Fruit fly (Drosophila melanogaster) whole organism, embryonic: ENCODE results near the gene CG13675.

Source experiments
- ATbp ChIP-seq: fragments of 200-800 bp; sonication (Bioruptor generic); optimal IDR thresholded peaks from 2 replicates; lab custom pipeline; 2017; ENCODE audit warnings: missing biosample characterization, mild to moderate bottlenecking, missing genetic modification characterization, missing genetic modification reagents
- Atf6 ChIP-seq: fragments of 200-800 bp; sonication (Bioruptor generic); IDR thresholded peaks from 2 replicates; pipeline ENCODE4 v1.3.6; 2022; ENCODE audit warnings: missing biosample characterization, missing genetic modification characterization
- Blimp-1 ChIP-seq: fragments of 200-800 bp; sonication (Bioruptor generic); optimal IDR thresholded peaks from 3 replicates; lab custom pipeline; 2018; ENCODE audit warnings: missing biosample characterization, missing genetic modification characterization, mild to moderate bottlenecking, moderate library complexity, missing genetic modification reagents
- CG10274 ChIP-seq: fragments of 200-800 bp; sonication (Bioruptor generic); optimal IDR thresholded peaks from 3 replicates; lab custom pipeline; 2017; ENCODE audit warnings: missing biosample characterization, mild to moderate bottlenecking, missing genetic modification characterization
- CG10431 ChIP-seq: fragments of 200-800 bp; sonication (Bioruptor generic); optimal IDR thresholded peaks from 3 replicates; lab custom pipeline; 2018; ENCODE audit warnings: missing biosample characterization, mild to moderate bottlenecking, missing genetic modification characterization
- CG11085 ChIP-seq: fragments of 200-800 bp; sonication (Bioruptor generic); IDR thresholded peaks from 2 replicates; pipeline ENCODE4 v1.3.6; 2022; ENCODE audit warnings: missing biosample characterization, missing genetic modification characterization
- CG11093 ChIP-seq: fragments of 200-800 bp; sonication (Bioruptor generic); IDR thresholded peaks from 3 replicates; pipeline ENCODE4 v1.3.6; 2022; ENCODE audit warnings: missing biosample characterization, missing genetic modification characterization
- CG11247 ChIP-seq: fragments of 200-800 bp; sonication (Bioruptor generic); IDR thresholded peaks from 2 replicates; pipeline ENCODE4 v1.3.6; 2022; ENCODE audit warnings: missing biosample characterization, missing genetic modification characterization
- CG13123 ChIP-seq: fragments of 200-800 bp; sonication (Bioruptor generic); optimal IDR thresholded peaks from 2 replicates; lab custom pipeline; 2016; ENCODE audit warnings: missing biosample characterization, missing genetic modification characterization
- CG15011 ChIP-seq: fragments of 200-800 bp; sonication (Bioruptor generic); optimal IDR thresholded peaks from 3 replicates; lab custom pipeline; 2018; ENCODE audit warnings: missing biosample characterization, mild to moderate bottlenecking, missing genetic modification characterization
- CG18262 ChIP-seq: fragments of 200-800 bp; optimal IDR thresholded peaks from 3 replicates; lab custom pipeline; 2019; ENCODE audit warnings: missing biosample characterization, mild to moderate bottlenecking, missing genetic modification characterization, moderate library complexity
- CG30431 ChIP-seq: fragments of 200-800 bp; sonication (Bioruptor generic); optimal IDR thresholded peaks from 2 replicates; lab custom pipeline; 2017; ENCODE audit warnings: missing biosample characterization, missing genetic modification characterization
- CG3281 ChIP-seq: fragments of 200-800 bp; sonication (Bioruptor generic); optimal IDR thresholded peaks from 3 replicates; lab custom pipeline; 2017; ENCODE audit warnings: missing biosample characterization, mild to moderate bottlenecking, missing genetic modification characterization
- CG33213 ChIP-seq: fragments of 200-800 bp; sonication (Bioruptor generic); optimal IDR thresholded peaks from 3 replicates; lab custom pipeline; 2016; ENCODE audit warnings: missing biosample characterization, missing genetic modification characterization
- CG6654 ChIP-seq: fragments of 200-800 bp; sonication (Bioruptor generic); optimal IDR thresholded peaks from 2 replicates; lab custom pipeline; 2017; ENCODE audit warnings: missing biosample characterization, mild to moderate bottlenecking, missing genetic modification characterization
- CG7556 ChIP-seq: fragments of 200-800 bp; sonication (Bioruptor generic); optimal IDR thresholded peaks from 2 replicates; lab custom pipeline; 2017; ENCODE audit warnings: missing biosample characterization, mild to moderate bottlenecking, missing genetic modification characterization
- CG7786 ChIP-seq: fragments of 200-800 bp; sonication (Bioruptor generic); optimal IDR thresholded peaks from 2 replicates; lab custom pipeline; 2016; ENCODE audit warnings: missing biosample characterization, missing genetic modification characterization
- CrebB ChIP-seq: fragments of 200-800 bp; sonication (Bioruptor generic); optimal IDR thresholded peaks from 3 replicates; lab custom pipeline; 2018; ENCODE audit warnings: missing biosample characterization, mild to moderate bottlenecking, missing genetic modification characterization
- D19B ChIP-seq: fragments of 200-800 bp; sonication (Bioruptor generic); optimal IDR thresholded peaks from 2 replicates; lab custom pipeline; 2017; ENCODE audit warnings: missing biosample characterization, mild to moderate bottlenecking, missing genetic modification characterization
- Dbx ChIP-seq: fragments of 200-800 bp; sonication (Bioruptor generic); IDR thresholded peaks from 3 replicates; pipeline ENCODE4 v1.3.6; 2022; ENCODE audit warnings: missing biosample characterization, missing genetic modification characterization
- Dref ChIP-seq: fragments of 200-800 bp; sonication (Bioruptor generic); IDR thresholded peaks from 2 replicates; pipeline ENCODE4 v1.3.6; 2022; ENCODE audit warnings: missing biosample characterization, missing genetic modification characterization
- H2.0 ChIP-seq: fragments of 200-800 bp; sonication (Bioruptor generic); IDR thresholded peaks from 2 replicates; pipeline ENCODE4 v1.3.6; 2022; ENCODE audit warnings: missing biosample characterization, missing genetic modification characterization
- Hand ChIP-seq: fragments of 200-800 bp; sonication (Bioruptor generic); optimal IDR thresholded peaks from 2 replicates; lab custom pipeline; 2017; ENCODE audit warnings: mild to moderate bottlenecking, missing biosample characterization, missing genetic modification reagents, missing genetic modification characterization
- Lpt ChIP-seq: fragments of >200 bp; optimal IDR thresholded peaks from 2 replicates; lab custom pipeline; 2018; ENCODE audit warnings: missing biosample characterization, missing genetic modification characterization
- NfI ChIP-seq: fragments of 200-800 bp; sonication (Bioruptor generic); optimal IDR thresholded peaks from 3 replicates; lab custom pipeline; 2018; ENCODE audit warnings: missing biosample characterization, mild to moderate bottlenecking, missing genetic modification characterization, moderate library complexity
- Side ChIP-seq: fragments of 200-800 bp; sonication (Bioruptor generic); optimal IDR thresholded peaks from 2 replicates; lab custom pipeline; 2016; ENCODE audit warnings: missing biosample characterization, missing genetic modification characterization
- Sin3A ChIP-seq: fragments of >200 bp; optimal IDR thresholded peaks from 2 replicates; lab custom pipeline; 2018
- Sry-δ ChIP-seq: fragments of 200-800 bp; sonication (Bioruptor generic); optimal IDR thresholded peaks from 2 replicates; lab custom pipeline; 2016; ENCODE audit warnings: missing biosample characterization, missing genetic modification characterization
- Vsx1 ChIP-seq: fragments of 200-800 bp; sonication (Bioruptor generic); optimal IDR thresholded peaks from 2 replicates; lab custom pipeline; 2017; ENCODE audit warnings: missing biosample characterization, mild to moderate bottlenecking, missing genetic modification characterization, missing genetic modification reagents
- Xrp1 ChIP-seq: fragments of 200-800 bp; sonication (Bioruptor generic); IDR thresholded peaks from 2 replicates; pipeline ENCODE4 v1.3.6; 2022; ENCODE audit warnings: missing biosample characterization, missing genetic modification characterization
- amos ChIP-seq: fragments of 200-800 bp; sonication (Bioruptor generic); IDR thresholded peaks from 2 replicates; pipeline ENCODE4 v1.3.6; 2022; ENCODE audit warnings: missing biosample characterization, missing genetic modification characterization; ENCODE audit not compliant: partially characterized antibody
- ase ChIP-seq: fragments of 200-800 bp; sonication (Bioruptor generic); IDR thresholded peaks from 3 replicates; pipeline ENCODE4 v1.3.6; 2022; ENCODE audit warnings: missing biosample characterization, missing genetic modification characterization
- bcd ChIP-seq: fragments of 200-800 bp; sonication (Bioruptor generic); optimal IDR thresholded peaks from 2 replicates; lab custom pipeline; 2017; ENCODE audit warnings: missing biosample characterization, mild to moderate bottlenecking, missing genetic modification characterization
- bowl ChIP-seq: fragments of 200-800 bp; sonication (Bioruptor generic); IDR thresholded peaks from 2 replicates; pipeline ENCODE4 v1.3.6; 2022; ENCODE audit warnings: missing biosample characterization, missing genetic modification characterization
- br ChIP-seq: fragments of >200 bp; optimal IDR thresholded peaks from 2 replicates; lab custom pipeline; 2017
- chm ChIP-seq: fragments of 200-800 bp; sonication (Bioruptor generic); IDR thresholded peaks from 2 replicates; pipeline ENCODE4 v1.3.6; 2022; ENCODE audit warnings: missing biosample characterization, missing genetic modification characterization
- crc ChIP-seq: fragments of 200-800 bp; sonication (Bioruptor generic); optimal IDR thresholded peaks from 2 replicates; lab custom pipeline; 2016; ENCODE audit warnings: missing biosample characterization, missing genetic modification characterization
- gem ChIP-seq: fragments of 200-800 bp; sonication (Bioruptor generic); optimal IDR thresholded peaks from 2 replicates; lab custom pipeline; 2019; ENCODE audit warnings: missing biosample characterization, mild to moderate bottlenecking, missing genetic modification characterization, moderate library complexity
- gro ChIP-seq: fragments of 200-800 bp; sonication (Bioruptor generic); optimal IDR thresholded peaks from 2 replicates; lab custom pipeline; 2016; ENCODE audit warnings: missing biosample characterization, missing genetic modification characterization
- hbn ChIP-seq: fragments of 200-800 bp; sonication (Bioruptor generic); IDR thresholded peaks from 2 replicates; pipeline ENCODE4 v1.3.6; 2022; ENCODE audit warnings: missing biosample characterization, missing genetic modification characterization; ENCODE audit not compliant: partially characterized antibody
- lilli ChIP-seq: fragments of 200-800 bp; sonication (Bioruptor generic); optimal IDR thresholded peaks from 3 replicates; lab custom pipeline; 2016; ENCODE audit warnings: missing biosample characterization, missing genetic modification characterization
- nau ChIP-seq: fragments of 200-800 bp; sonication (Bioruptor generic); optimal IDR thresholded peaks from 3 replicates; lab custom pipeline; 2017; ENCODE audit warnings: missing biosample characterization, mild to moderate bottlenecking, missing genetic modification characterization, missing genetic modification reagents
- nmo ChIP-seq: fragments of 200-800 bp; sonication (Bioruptor generic); optimal IDR thresholded peaks from 2 replicates; lab custom pipeline; 2018; ENCODE audit warnings: missing biosample characterization, mild to moderate bottlenecking, missing genetic modification characterization, moderate library complexity
- odd ChIP-seq: fragments of 200-800 bp; sonication (Bioruptor generic); optimal IDR thresholded peaks from 2 replicates; lab custom pipeline; 2017; ENCODE audit warnings: missing biosample characterization, mild to moderate bottlenecking, missing genetic modification characterization
- otp ChIP-seq: fragments of 200-800 bp; sonication (Bioruptor generic); IDR thresholded peaks from 3 replicates; pipeline ENCODE4, ENCODE4 v1.3.6; 2022; ENCODE audit warnings: missing biosample characterization, missing genetic modification characterization
- pzg ChIP-seq: fragments of 200-800 bp; sonication (Bioruptor generic); optimal IDR thresholded peaks from 3 replicates; lab custom pipeline; 2018; ENCODE audit warnings: missing biosample characterization, mild to moderate bottlenecking, missing genetic modification characterization, moderate library complexity
- ro ChIP-seq: fragments of 200-800 bp; sonication (Bioruptor generic); IDR thresholded peaks from 2 replicates; pipeline ENCODE4 v1.3.6; 2022; ENCODE audit warnings: missing biosample characterization, missing genetic modification characterization
- scrt ChIP-seq: fragments of 200-800 bp; sonication (Bioruptor generic); optimal IDR thresholded peaks from 2 replicates; lab custom pipeline; 2018; ENCODE audit warnings: missing biosample characterization, mild to moderate bottlenecking, missing genetic modification characterization, moderate library complexity
- sisA ChIP-seq: fragments of 200-800 bp; sonication (Bioruptor generic); IDR thresholded peaks from 2 replicates; pipeline ENCODE4 v1.3.6; 2022; ENCODE audit warnings: missing biosample characterization, missing genetic modification characterization
- tup ChIP-seq: fragments of 200-800 bp; sonication (Bioruptor generic); optimal IDR thresholded peaks from 2 replicates; lab custom pipeline; 2016; ENCODE audit warnings: missing biosample characterization, mild to moderate bottlenecking, missing genetic modification characterization, moderate library complexity
- vvl ChIP-seq: fragments of 200-800 bp; sonication (Bioruptor generic); IDR thresholded peaks from 2 replicates; pipeline ENCODE4 v1.3.6; 2022; ENCODE audit warnings: missing biosample characterization, missing genetic modification characterization
- yki ChIP-seq: fragments of >200 bp; optimal IDR thresholded peaks from 3 replicates; lab custom pipeline; 2018
- zen ChIP-seq: fragments of 200-800 bp; sonication (Bioruptor generic); optimal IDR thresholded peaks from 3 replicates; lab custom pipeline; 2018; ENCODE audit warnings: missing biosample characterization, mild to moderate bottlenecking, missing genetic modification characterization, moderate library complexity

CG13675 gene

dm6 chr3L:8151727-8152199 lies 13.6 kb downstream of the CG13675 start, which contains the start of gene CG13676 (continued):
- TF ChIP-seq bcd (GFP tag; lab: Kevin White, UChicago) (no peak), crc (no peak), odd (no peak), Xrp1 (no peak), Atf6 (GFP tag; lab: Robert Waterston, UW) (no peak), CG11093 (GFP tag; lab: Robert Waterston, UW) (no peak), CG18262 (tag; lab: Kevin White, UChicago) (no peak), br (no peak), CG10274 (no peak), CG10431 (GFP tag; lab: Kevin White, UChicago) (no peak), CG11247 (GFP tag; lab: Robert Waterston, UW) (no peak), chm (GFP tag; lab: Robert Waterston, UW) (no peak; the same call in 1 of the 2 replicates), NfI (GFP tag; lab: Kevin White, UChicago) (no peak), CG33213 (GFP tag; lab: Kevin White, UChicago) (no peak), Dref (GFP tag; lab: Robert Waterston, UW) (no peak), Lpt (no peak), Hand (no peak), hbn (GFP tag; lab: Robert Waterston, UW) (peak; percentile 34; the same call in 1 of the 2 replicates), ase (GFP tag; lab: Robert Waterston, UW) (no peak), yki (lab: Kevin White, UChicago) (no peak), CG15011 (GFP tag; lab: Kevin White, UChicago) (no peak), tup (GFP tag; lab: Kevin White, UChicago) (no peak), Side (GFP tag; lab: Kevin White, UChicago) (no peak), gem (tag; lab: Kevin White, UChicago) (no peak), Sin3A (lab: Kevin White, UChicago) (no peak), zen (tag; lab: Kevin White, UChicago) (no peak), otp (GFP tag; lab: Robert Waterston, UW) (no peak), amos (GFP tag; lab: Robert Waterston, UW) (no peak), D19B (no peak), gro (GFP tag; lab: Kevin White, UChicago) (no peak), CG11085 (GFP tag; lab: Robert Waterston, UW) (no peak), Vsx1 (GFP tag; lab: Kevin White, UChicago) (no peak), CG6654 (GFP tag; lab: Kevin White, UChicago) (no peak), CG7556 (GFP tag; lab: Kevin White, UChicago) (no peak), CG7786 (GFP tag; lab: Kevin White, UChicago) (no peak), CrebB (tag; lab: Kevin White, UChicago) (no peak), nau (GFP tag; lab: Kevin White, UChicago) (no peak), CG30431 (GFP tag; lab: Kevin White, UChicago) (no peak), nmo (GFP tag; lab: Kevin White, UChicago) (no peak), vvl (0 out of 2 replicates have a peak, but pooled peaks have one; percentile 41), bowl (no peak), pzg (GFP tag; lab: Kevin White, UChicago) (no peak), CG3281 (GFP tag; lab: Kevin White, UChicago) (no peak), Blimp-1 (GFP tag; lab: Kevin White, UChicago) (no peak), Sry-δ (GFP tag; lab: Kevin White, UChicago) (no peak), lilli (GFP tag; lab: Kevin White, UChicago) (no peak), Dbx (GFP tag; lab: Robert Waterston, UW) (0 out of 3 replicates have a peak, but pooled peaks have one; percentile 13), ATbp (GFP tag; lab: Kevin White, UChicago) (peak; percentile 13), CG13123 (no peak), scrt (no peak), ro (GFP tag; lab: Robert Waterston, UW) (no peak), H2.0 (GFP tag; lab: Robert Waterston, UW) (no peak), sisA (no peak)
